Worm (Caenorhabditis elegans) whole organism, midembryonic: ENCODE results near the gene Y26E6A.3.

Source experiments
- cog-1 ChIP-seq: sonication (generic microtip); optimal IDR thresholded peaks from 2 replicates; lab custom pipeline; 2016; ENCODE audit warnings: missing genetic modification characterization, missing compliant biosample characterization
- flt-1 ChIP-seq: fragments of 200-800 bp; sonication (Bioruptor generic); IDR thresholded peaks from 2 replicates; pipeline ENCODE4 v1.3.6; 2022; ENCODE audit warnings: missing genetic modification characterization, missing compliant biosample characterization

- TF ChIP-seq flt-1 (GFP tag; lab: Robert Waterston, UW) (0 out of 2 replicates have a peak, but pooled peaks have one; percentile 33), cog-1 (tag; lab: Kevin White, UChicago) (no peak)
Measured at ce11 chrX:13886195-13886594, 23.6 kb downstream of the Y26E6A.3 start.
